Fruit fly (Drosophila melanogaster) whole organism, adult: ENCODE results near the gene Kdm3.
A peak's percentile ranks its signal among the peaks of the same experiment; 100 is the strongest.

Source experiments
- Mnt ChIP-seq: fragments of 200-800 bp; sonication (Bioruptor generic); optimal IDR thresholded peaks from 2 replicates; lab custom pipeline; 2016; ENCODE audit warnings: missing biosample characterization, mild to moderate bottlenecking, missing genetic modification characterization
- ovo ChIP-seq: fragments of 200-800 bp; sonication (Bioruptor generic); optimal IDR thresholded peaks from 2 replicates; lab custom pipeline; 2016; ENCODE audit warnings: missing biosample characterization, missing genetic modification characterization

DNA sequence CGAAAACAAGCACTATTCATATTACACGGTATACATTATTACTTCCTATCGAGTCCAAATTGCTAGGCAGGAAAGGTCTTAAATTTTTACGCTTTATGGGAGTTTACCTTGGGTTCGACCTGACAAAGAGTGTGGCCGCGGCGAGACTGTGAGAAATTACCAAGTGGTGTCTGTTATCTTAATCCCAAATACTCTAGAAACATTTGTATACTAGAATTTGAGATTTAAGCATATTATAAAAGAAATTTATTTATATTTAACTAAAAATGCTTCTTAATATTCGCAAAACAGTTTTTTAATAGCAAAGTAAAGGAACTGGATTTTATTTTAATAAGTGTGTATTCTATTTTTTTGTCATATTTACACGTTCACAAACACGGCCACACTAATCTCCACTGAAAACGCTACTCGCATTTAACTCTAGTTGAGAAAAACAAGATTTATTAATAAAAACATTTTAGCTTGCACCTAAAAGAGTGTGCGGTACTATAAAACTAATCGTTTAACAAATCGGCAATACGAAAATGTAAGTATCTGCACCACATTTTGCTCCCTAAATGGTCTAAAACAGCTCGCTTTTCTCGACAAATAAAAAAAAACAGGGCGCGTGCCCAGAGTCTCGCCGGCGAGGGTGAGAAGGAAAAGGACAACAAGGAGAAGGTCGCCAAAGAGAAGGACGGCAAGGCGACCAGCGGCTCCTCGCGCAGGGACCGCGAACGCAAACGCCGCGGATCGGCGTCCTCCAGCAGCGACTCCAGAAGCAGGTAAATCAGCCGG lies 36.0 kb downstream of the Kdm3 start, which contains the start of the genes mura and RnpS1:
- TF ChIP-seq Mnt (GFP tag; lab: Kevin White, UChicago) (peak; percentile 8), ovo (GFP tag; lab: Kevin White, UChicago) (no peak)
